Fruit fly (Drosophila melanogaster) whole organism, adult: Measurements from ENCODE around the gene CG18649.

Experiments
- CG1620 ChIP-seq: fragments of 200-800 bp; sonication (Bioruptor generic); optimal IDR thresholded peaks from 2 replicates; lab custom pipeline; 2016; ENCODE audit warnings: missing biosample characterization, missing genetic modification characterization
- CG7101 ChIP-seq: fragments of 200-800 bp; sonication (Bioruptor generic); optimal IDR thresholded peaks from 2 replicates; lab custom pipeline; 2018; ENCODE audit warnings: missing biosample characterization, mild to moderate bottlenecking, missing genetic modification characterization, moderate library complexity
- Clk ChIP-seq: fragments of 200-800 bp; sonication (Bioruptor generic); optimal IDR thresholded peaks from 2 replicates; lab custom pipeline; 2017; ENCODE audit warnings: missing biosample characterization, missing genetic modification characterization
- Mnt ChIP-seq: fragments of 200-800 bp; sonication (Bioruptor generic); optimal IDR thresholded peaks from 2 replicates; lab custom pipeline; 2016; ENCODE audit warnings: missing biosample characterization, mild to moderate bottlenecking, missing genetic modification characterization
- bab1 ChIP-seq: fragments of 200-800 bp; sonication (Bioruptor generic); optimal IDR thresholded peaks from 3 replicates; lab custom pipeline; 2019; ENCODE audit warnings: missing biosample characterization, mild to moderate bottlenecking, missing genetic modification characterization, moderate library complexity
- cic ChIP-seq: fragments of 200-800 bp; sonication (Bioruptor generic); optimal IDR thresholded peaks from 2 replicates; lab custom pipeline; 2017; ENCODE audit warnings: missing biosample characterization, mild to moderate bottlenecking, missing genetic modification characterization, moderate library complexity

DNA sequence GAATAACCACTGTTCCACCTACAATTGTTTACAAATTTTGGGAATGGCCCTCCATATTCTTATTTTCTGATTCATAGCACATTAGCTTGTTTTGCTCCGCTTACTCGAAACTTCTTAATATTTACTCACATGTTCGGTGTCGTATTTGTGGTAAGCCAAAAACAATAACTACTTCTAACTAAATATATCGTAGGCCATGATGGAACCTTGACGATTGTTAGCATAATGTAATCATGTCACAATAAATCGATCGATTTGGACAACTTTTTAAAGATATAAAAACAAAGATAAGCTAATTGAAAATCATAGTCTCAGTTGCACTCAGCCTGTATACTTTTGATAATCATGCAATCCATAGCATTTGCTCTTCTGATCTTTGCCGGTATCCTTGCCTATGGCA lies 542 bp upstream of the CG18649 start, which contains the start of gene EAChm:
- no peak for TF ChIP-seq Mnt (GFP tag; lab: Kevin White, UChicago)
- TF ChIP-seq CG1620 (GFP tag; lab: Kevin White, UChicago), result no peak
- no peak for TF ChIP-seq bab1 (GFP tag; lab: Kevin White, UChicago)
- no peak for TF ChIP-seq Clk (GFP tag; lab: Kevin White, UChicago)
- no peak for TF ChIP-seq CG7101 (tag; lab: Kevin White, UChicago)
- no peak for TF ChIP-seq cic (GFP tag; lab: Kevin White, UChicago)
